Worm (Caenorhabditis elegans): ENCODE measurements around the gene T22B2.1.

Gene T22B2.1

DNA sequence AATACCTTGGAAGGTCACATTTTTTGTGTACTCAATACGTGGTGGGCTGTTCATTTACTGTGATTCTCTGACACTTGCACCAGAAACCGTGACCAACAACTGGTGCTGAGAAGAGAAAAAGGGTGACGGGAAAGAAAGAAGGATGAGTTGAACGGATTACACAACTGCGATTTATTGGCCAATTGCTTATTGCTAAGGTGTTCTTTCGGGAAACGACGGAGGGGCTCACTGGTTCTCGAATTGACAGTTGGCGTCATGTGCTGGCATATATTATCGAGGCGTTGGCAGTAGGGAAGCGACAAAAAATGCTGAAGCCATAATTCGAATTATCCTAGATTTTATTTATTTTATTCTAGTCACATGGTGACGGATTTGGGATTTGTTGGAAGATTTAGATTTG is 48.3 kb downstream of the T22B2.1 start:
- TF ChIP-seq pha-4 (tag; optimal IDR thresholded peaks at IDR 0.05) (no peak), ceh-9 (tag; optimal IDR thresholded peaks at IDR 0.05) (no peak), ceh-31 (tag; optimal IDR thresholded peaks at IDR 0.05) (no peak), unc-86 (tag; optimal IDR thresholded peaks at IDR 0.05) (no peak), ceh-24 (tag; optimal IDR thresholded peaks at IDR 0.05) (no peak), ceh-34 (tag; optimal IDR thresholded peaks at IDR 0.05) (no peak), pat-9 (tag; optimal IDR thresholded peaks at IDR 0.05) (no peak), K09A11.1 (tag; optimal IDR thresholded peaks at IDR 0.05; ENCODE audit: insufficient read depth) (no peak), ceh-18 (tag; optimal IDR thresholded peaks at IDR 0.05) (no peak), ceh-30 (tag; optimal IDR thresholded peaks at IDR 0.05) (no peak), syd-9 (tag; optimal IDR thresholded peaks at IDR 0.05) (no peak), che-1 (tag; optimal IDR thresholded peaks at IDR 0.05) (no peak), unc-55 (GFP tag; optimal IDR thresholded peaks at IDR 0.05) (no peak), tbx-7 (tag; optimal IDR thresholded peaks at IDR 0.05) (no peak), sox-4 (tag; optimal IDR thresholded peaks at IDR 0.05) (no peak)

DNA sequence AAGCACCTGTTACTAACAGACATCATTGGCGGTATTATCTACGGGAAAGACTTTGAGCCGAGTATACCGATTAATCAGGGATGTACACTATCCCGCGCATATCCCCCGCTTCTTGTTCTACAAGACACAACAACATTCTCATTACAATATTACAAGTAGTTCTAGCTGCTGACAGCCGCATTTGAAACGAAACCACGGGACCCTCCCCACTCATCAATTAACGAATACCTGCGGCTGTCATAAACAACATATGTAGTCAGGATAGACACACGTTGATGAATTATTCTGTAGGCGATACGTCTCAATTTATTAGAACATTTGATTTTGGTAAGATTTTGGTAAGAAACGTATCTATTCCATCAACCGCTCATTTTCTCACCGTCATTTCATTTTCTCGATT is 50.9 kb downstream of the T22B2.1 start:
- TF ChIP-seq lim-6 (tag; optimal IDR thresholded peaks at IDR 0.05) (no peak), ceh-30 (tag; optimal IDR thresholded peaks at IDR 0.05) (no peak), ttx-3 (tag; optimal IDR thresholded peaks at IDR 0.05) (no peak), unc-55 (GFP tag; optimal IDR thresholded peaks at IDR 0.05) (peak; percentile 54), sox-4 (tag; optimal IDR thresholded peaks at IDR 0.05) (no peak), pha-4 (tag; optimal IDR thresholded peaks at IDR 0.05) (no peak)

DNA sequence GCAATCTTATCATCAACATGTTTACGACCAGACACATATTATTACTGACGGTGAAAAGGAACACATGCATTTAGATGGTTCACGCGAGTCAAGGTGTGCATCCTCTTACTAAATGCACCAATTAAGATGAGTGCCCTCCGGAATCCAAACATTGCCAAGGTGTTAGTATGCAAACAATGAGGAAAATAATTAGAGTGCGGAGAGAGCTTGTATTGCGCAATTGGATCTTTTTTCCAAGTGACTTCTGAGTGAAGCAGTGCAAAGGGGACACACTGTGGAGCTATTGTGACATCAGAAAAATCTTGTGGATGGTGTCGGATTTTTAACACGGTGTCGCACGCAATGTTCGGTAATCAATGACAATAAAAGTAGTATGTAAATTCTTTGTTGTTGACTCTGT is 51.4 kb downstream of the T22B2.1 start:
- no peak for TF ChIP-seq madf-2 (tag; optimal IDR thresholded peaks at IDR 0.05)
- peak; percentile 74 for TF ChIP-seq ref-2 (tag; optimal IDR thresholded peaks at IDR 0.05)

ce11 chrX:3979146-3979545 is 53.3 kb downstream of the T22B2.1 start:
- no peak for TF ChIP-seq ets-4 (tag; optimal IDR thresholded peaks at IDR 0.05)
- no peak for TF ChIP-seq che-1 (tag; optimal IDR thresholded peaks at IDR 0.05)
- no peak for TF ChIP-seq hlh-6 (tag; optimal IDR thresholded peaks at IDR 0.05)
